Fruit fly (Drosophila melanogaster) whole organism, embryonic: ENCODE data around the gene beta4GalNAcTB.

Experiments used
- Atf6 ChIP-seq: fragments of 200-800 bp; sonication (Bioruptor generic); IDR thresholded peaks from 2 replicates; pipeline ENCODE4 v1.3.6; 2022; ENCODE audit warnings: missing biosample characterization, missing genetic modification characterization
- CG10321 ChIP-seq: fragments of 200-800 bp; sonication (Bioruptor generic); IDR thresholded peaks from 2 replicates; pipeline ENCODE4 v1.3.6; 2022; ENCODE audit warnings: missing biosample characterization, missing genetic modification characterization
- CG10543 ChIP-seq: fragments of 200-800 bp; sonication (Bioruptor generic); optimal IDR thresholded peaks from 3 replicates; lab custom pipeline; 2017; ENCODE audit warnings: missing biosample characterization, mild to moderate bottlenecking, missing genetic modification characterization, moderate library complexity
- CG10979 ChIP-seq: fragments of 200-800 bp; sonication (Bioruptor generic); optimal IDR thresholded peaks from 2 replicates; lab custom pipeline; 2018; ENCODE audit warnings: missing biosample characterization, mild to moderate bottlenecking, missing genetic modification characterization, moderate library complexity
- CG12155 ChIP-seq: fragments of 200-800 bp; sonication (Bioruptor generic); optimal IDR thresholded peaks from 3 replicates; lab custom pipeline; 2016; ENCODE audit warnings: missing biosample characterization, missing genetic modification characterization
- CG12744 ChIP-seq: fragments of 200-800 bp; sonication (Bioruptor generic); optimal IDR thresholded peaks from 2 replicates; lab custom pipeline; 2016; ENCODE audit warnings: missing biosample characterization, missing genetic modification characterization
- CG13123 ChIP-seq: fragments of 200-800 bp; sonication (Bioruptor generic); optimal IDR thresholded peaks from 2 replicates; lab custom pipeline; 2016; ENCODE audit warnings: missing biosample characterization, missing genetic modification characterization
- CG14710 ChIP-seq: fragments of 200-800 bp; sonication (Bioruptor generic); optimal IDR thresholded peaks from 3 replicates; lab custom pipeline; 2019; ENCODE audit warnings: missing biosample characterization, mild to moderate bottlenecking, missing genetic modification characterization, moderate library complexity
- CG18476 ChIP-seq: fragments of 200-800 bp; sonication (Bioruptor generic); optimal IDR thresholded peaks from 2 replicates; lab custom pipeline; 2016; ENCODE audit warnings: missing biosample characterization, mild to moderate bottlenecking, missing genetic modification characterization
- CG3163 ChIP-seq: fragments of 200-800 bp; sonication (Bioruptor generic); optimal IDR thresholded peaks from 3 replicates; lab custom pipeline; 2016; ENCODE audit warnings: missing biosample characterization, missing genetic modification characterization
- CG4404 ChIP-seq: fragments of 200-800 bp; sonication (Bioruptor generic); IDR thresholded peaks from 2 replicates; pipeline ENCODE4 v1.3.6; 2022; ENCODE audit warnings: missing biosample characterization, missing genetic modification characterization
- CG4424 ChIP-seq: fragments of 200-800 bp; sonication (Bioruptor generic); optimal IDR thresholded peaks from 3 replicates; lab custom pipeline; 2016; ENCODE audit warnings: missing biosample characterization, missing genetic modification characterization
- CG6254 ChIP-seq: fragments of 200-800 bp; sonication (Bioruptor generic); optimal IDR thresholded peaks from 3 replicates; lab custom pipeline; 2017; ENCODE audit warnings: mild to moderate bottlenecking, missing biosample characterization, missing genetic modification reagents, missing genetic modification characterization
- CG6765 ChIP-seq: fragments of 200-800 bp; sonication (Bioruptor generic); optimal IDR thresholded peaks from 3 replicates; lab custom pipeline; 2017; ENCODE audit warnings: missing biosample characterization, mild to moderate bottlenecking, missing genetic modification characterization
- CG6791 ChIP-seq: fragments of 200-800 bp; sonication (Bioruptor generic); IDR thresholded peaks from 3 replicates; pipeline ENCODE4 v1.3.6; 2022; ENCODE audit warnings: missing biosample characterization, missing genetic modification characterization; ENCODE audit not compliant: partially characterized antibody
- CG7745 ChIP-seq: fragments of 200-800 bp; sonication (Bioruptor generic); optimal IDR thresholded peaks from 2 replicates; lab custom pipeline; 2018; ENCODE audit warnings: missing biosample characterization, mild to moderate bottlenecking, missing genetic modification characterization, moderate library complexity
- CG8924 ChIP-seq: fragments of 200-800 bp; optimal IDR thresholded peaks from 3 replicates; lab custom pipeline; 2019; ENCODE audit warnings: missing biosample characterization, mild to moderate bottlenecking, missing genetic modification characterization, moderate library complexity
- CG8944 ChIP-seq: fragments of 200-800 bp; sonication (Bioruptor generic); optimal IDR thresholded peaks from 3 replicates; lab custom pipeline; 2016; ENCODE audit warnings: missing biosample characterization, missing genetic modification characterization
- CG9437 ChIP-seq: fragments of 200-800 bp; sonication (Bioruptor generic); optimal IDR thresholded peaks from 2 replicates; lab custom pipeline; 2018; ENCODE audit warnings: missing biosample characterization, mild to moderate bottlenecking, missing genetic modification characterization
- CG9727 ChIP-seq: fragments of 200-800 bp; sonication (Bioruptor generic); optimal IDR thresholded peaks from 3 replicates; lab custom pipeline; 2017; ENCODE audit warnings: missing biosample characterization, mild to moderate bottlenecking, missing genetic modification characterization
- D ChIP-seq, 2 experiments: fragments of 200-800 bp in 1 of 2; fragments of >200 bp in 1 of 2; sonication (Bioruptor generic) in 1 of 2; optimal IDR thresholded peaks; 2 replicates in 1 of 2; 3 replicates in 1 of 2; lab custom pipeline; 2017; ENCODE audit warnings: mild to moderate bottlenecking in 1 of 2, missing biosample characterization in 1 of 2, missing genetic modification characterization in 1 of 2, missing genetic modification reagents in 1 of 2
- Doc3 ChIP-seq: fragments of 200-800 bp; sonication (Bioruptor generic); IDR thresholded peaks from 3 replicates; pipeline ENCODE4 v1.3.6; 2022; ENCODE audit warnings: missing biosample characterization, missing genetic modification characterization; ENCODE audit not compliant: partially characterized antibody
- Dp ChIP-seq: fragments of 200-800 bp; sonication (Bioruptor generic); optimal IDR thresholded peaks from 2 replicates; lab custom pipeline; 2018; ENCODE audit warnings: missing biosample characterization, mild to moderate bottlenecking, missing genetic modification characterization, moderate library complexity
- Hr51 ChIP-seq, 2 experiments: fragments of 200-800 bp; sonication (Bioruptor generic); optimal IDR thresholded peaks; 2 replicates in 1 of 2; 3 replicates in 1 of 2; lab custom pipeline; 2016 to 2018; ENCODE audit warnings: missing biosample characterization in 2 of 2, missing genetic modification characterization in 2 of 2, mild to moderate bottlenecking in 1 of 2, moderate library complexity in 1 of 2
- Kr ChIP-seq: fragments of 200-800 bp; sonication (Bioruptor generic); optimal IDR thresholded peaks from 2 replicates; lab custom pipeline; 2017; ENCODE audit warnings: missing biosample characterization, mild to moderate bottlenecking, missing genetic modification characterization
- MESR4 ChIP-seq: fragments of 200-800 bp; sonication (Bioruptor generic); optimal IDR thresholded peaks from 2 replicates; lab custom pipeline; 2018; ENCODE audit warnings: missing biosample characterization, mild to moderate bottlenecking, missing genetic modification characterization, moderate library complexity
- NC2α ChIP-seq: fragments of 200-800 bp; sonication (Bioruptor generic); optimal IDR thresholded peaks from 2 replicates; lab custom pipeline; 2016; ENCODE audit warnings: missing biosample characterization, missing genetic modification characterization
- NK7.1 ChIP-seq: fragments of 200-800 bp; sonication (Bioruptor generic); optimal IDR thresholded peaks from 3 replicates; lab custom pipeline; 2016; ENCODE audit warnings: missing biosample characterization, missing genetic modification characterization
- Oaz ChIP-seq: fragments of 200-800 bp; sonication (Bioruptor generic); IDR thresholded peaks from 2 replicates; pipeline ENCODE4 v1.3.6; 2022; ENCODE audit warnings: missing biosample characterization, missing genetic modification characterization
- Trl ChIP-seq, 3 experiments: fragments of >200 bp in 2 of 3; fragments of 200-800 bp in 1 of 3; sonication (Bioruptor generic) in 1 of 3; optimal IDR thresholded peaks; 2 replicates in 1 of 3; 3 replicates in 2 of 3; lab custom pipeline; 2016 to 2017; ENCODE audit warnings: missing biosample characterization in 1 of 3, missing genetic modification characterization in 1 of 3
- ab ChIP-seq: fragments of 200-800 bp; sonication (Bioruptor generic); optimal IDR thresholded peaks from 2 replicates; lab custom pipeline; 2016; ENCODE audit warnings: missing biosample characterization, missing genetic modification characterization
- cas ChIP-seq: fragments of 200-800 bp; sonication (Bioruptor generic); IDR thresholded peaks from 2 replicates; pipeline ENCODE4 v1.3.6; 2022; ENCODE audit warnings: missing biosample characterization, missing genetic modification characterization
- ci ChIP-seq: fragments of 200-800 bp; sonication (Bioruptor generic); IDR thresholded peaks from 3 replicates; pipeline ENCODE4 v1.3.6; 2022; ENCODE audit warnings: missing biosample characterization, missing genetic modification characterization
- eve ChIP-seq, 2 experiments: fragments of >200 bp; optimal IDR thresholded peaks; 2 replicates each; lab custom pipeline; 2017; ENCODE audit warnings: missing biosample characterization in 2 of 2, missing genetic modification characterization in 2 of 2
- eyg ChIP-seq: fragments of 200-800 bp; sonication (Bioruptor generic); optimal IDR thresholded peaks from 3 replicates; lab custom pipeline; 2016; ENCODE audit warnings: missing biosample characterization, missing genetic modification characterization
- fd102C ChIP-seq: fragments of 200-800 bp; sonication (Bioruptor generic); optimal IDR thresholded peaks from 2 replicates; lab custom pipeline; 2018; ENCODE audit warnings: missing biosample characterization, mild to moderate bottlenecking, missing genetic modification characterization, moderate library complexity
- h ChIP-seq: fragments of >200 bp; optimal IDR thresholded peaks from 2 replicates; lab custom pipeline; 2017
- ham ChIP-seq: fragments of 200-800 bp; sonication (Bioruptor generic); IDR thresholded peaks from 2 replicates; pipeline ENCODE4 v1.3.6; 2022; ENCODE audit warnings: missing biosample characterization, missing genetic modification characterization
- lbe ChIP-seq: fragments of 200-800 bp; sonication (Bioruptor generic); optimal IDR thresholded peaks from 2 replicates; lab custom pipeline; 2016; ENCODE audit warnings: missing biosample characterization, mild to moderate bottlenecking, missing genetic modification characterization
- lilli ChIP-seq: fragments of 200-800 bp; sonication (Bioruptor generic); optimal IDR thresholded peaks from 3 replicates; lab custom pipeline; 2016; ENCODE audit warnings: missing biosample characterization, missing genetic modification characterization
- lov ChIP-seq, 2 experiments: fragments of 200-800 bp in 1 of 2; fragments of >200 bp in 1 of 2; sonication (Bioruptor generic) in 1 of 2; IDR thresholded peaks in 1 of 2; optimal IDR thresholded peaks in 1 of 2; 2 replicates in 1 of 2; 3 replicates in 1 of 2; pipeline versions ENCODE4 v1.3.6 to Lab custom; 2017 to 2022; ENCODE audit warnings: missing biosample characterization in 1 of 2, missing genetic modification characterization in 1 of 2
- org-1 ChIP-seq: fragments of 200-800 bp; sonication (Bioruptor generic); optimal IDR thresholded peaks from 2 replicates; lab custom pipeline; 2017; ENCODE audit warnings: missing biosample characterization, missing genetic modification characterization
- psq ChIP-seq: fragments of 200-800 bp; sonication (Bioruptor generic); optimal IDR thresholded peaks from 2 replicates; lab custom pipeline; 2017; ENCODE audit warnings: missing biosample characterization, missing genetic modification characterization
- pum ChIP-seq: fragments of 200-800 bp; sonication (Bioruptor generic); optimal IDR thresholded peaks from 2 replicates; lab custom pipeline; 2016; ENCODE audit warnings: missing biosample characterization, missing genetic modification characterization
- ranshi ChIP-seq: fragments of 200-800 bp; sonication (Bioruptor generic); IDR thresholded peaks from 2 replicates; pipeline ENCODE4 v1.3.6; 2022; ENCODE audit warnings: missing biosample characterization, missing genetic modification characterization
- run ChIP-seq: fragments of 200-800 bp; sonication (Bioruptor generic); optimal IDR thresholded peaks from 3 replicates; lab custom pipeline; 2018; ENCODE audit warnings: missing biosample characterization, mild to moderate bottlenecking, missing genetic modification characterization
- stc ChIP-seq: fragments of 200-800 bp; sonication (Bioruptor generic); IDR thresholded peaks from 2 replicates; pipeline ENCODE4 v1.3.6; 2022; ENCODE audit warnings: missing biosample characterization, missing genetic modification characterization
- zen ChIP-seq: fragments of 200-800 bp; sonication (Bioruptor generic); optimal IDR thresholded peaks from 3 replicates; lab custom pipeline; 2018; ENCODE audit warnings: missing biosample characterization, mild to moderate bottlenecking, missing genetic modification characterization, moderate library complexity

The beta4GalNAcTB gene

DNA sequence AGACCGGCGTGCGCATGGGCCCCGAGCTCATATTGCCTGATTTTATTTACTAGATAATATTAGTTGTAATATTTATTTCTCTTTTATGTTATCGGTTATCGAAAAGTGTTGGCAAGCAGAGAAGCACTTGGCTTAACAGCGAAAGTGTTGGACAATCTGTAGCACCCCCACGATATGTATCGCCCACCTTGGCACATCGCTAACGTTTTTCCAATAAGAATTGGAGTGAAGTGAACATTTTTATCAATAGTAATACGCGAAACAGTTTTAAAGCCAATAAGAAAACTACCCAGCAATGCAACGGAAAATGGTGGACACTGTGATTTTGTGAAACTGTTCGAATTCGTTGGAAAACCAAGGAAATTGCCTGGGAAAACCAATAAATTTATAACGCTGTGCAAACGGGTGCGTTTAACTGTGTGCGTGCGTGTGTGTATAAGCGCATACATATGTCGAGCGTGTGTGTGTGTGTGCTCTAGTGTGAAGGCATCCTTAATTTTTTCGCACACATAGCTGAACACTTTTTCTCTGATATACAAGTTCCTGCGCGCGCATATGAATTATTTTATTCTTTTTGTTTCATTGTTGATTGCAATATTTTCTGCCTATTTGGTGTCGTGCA, 5.3 kb upstream of the beta4GalNAcTB start, which contains the start of the genes Slu7 and Pkc98E (continued):
- TF ChIP-seq CG7745 (tag; lab: Kevin White, UChicago) (peak; percentile 80), ab (GFP tag; lab: Kevin White, UChicago) (no peak), eyg (GFP tag; lab: Kevin White, UChicago) (peak; percentile 45), CG12744 (GFP tag; lab: Kevin White, UChicago) (no peak), CG9437 (GFP tag; lab: Kevin White, UChicago) (no peak), lov (optimal IDR thresholded peaks at IDR 0.05; lab: Kevin White, UChicago) (no peak), lov (GFP tag; IDR thresholded peaks at IDR 0.05; lab: Robert Waterston, UW) (0 out of 3 replicates have a peak, but pooled peaks have one; percentile 59), cas (GFP tag; lab: Robert Waterston, UW) (peak; percentile 49; the same call in 1 of the 2 replicates), CG4404 (GFP tag; lab: Robert Waterston, UW) (peak; percentile 31; the same call in 1 of the 2 replicates), CG12155 (GFP tag; lab: Kevin White, UChicago) (peak; percentile 73), CG18476 (peak; percentile 23), NK7.1 (GFP tag; lab: Kevin White, UChicago) (no peak), Oaz (GFP tag; lab: Robert Waterston, UW) (no peak), eve (GFP tag; optimal IDR thresholded peaks at IDR 0.05; lab: Kevin White, UChicago) (no peak), CG3163 (GFP tag; lab: Kevin White, UChicago) (no peak), Atf6 (GFP tag; lab: Robert Waterston, UW) (peak; percentile 55; the same call in 1 of the 2 replicates), run (tag; lab: Kevin White, UChicago) (no peak), psq (peak; percentile 14), fd102C (GFP tag; lab: Kevin White, UChicago) (no peak), CG10543 (GFP tag; lab: Kevin White, UChicago) (peak; percentile 73), Doc3 (GFP tag; lab: Robert Waterston, UW) (peak; percentile 71), lilli (GFP tag; lab: Kevin White, UChicago) (peak; percentile 70), org-1 (GFP tag; lab: Kevin White, UChicago) (no peak), h (lab: Kevin White, UChicago) (no peak), MESR4 (GFP tag; lab: Kevin White, UChicago) (peak; percentile 84), CG10979 (tag; lab: Kevin White, UChicago) (no peak), CG13123 (peak; percentile 29), stc (GFP tag; lab: Robert Waterston, UW) (no peak), Kr (no peak), CG6254 (GFP tag; lab: Kevin White, UChicago) (no peak), Dp (GFP tag; lab: Kevin White, UChicago) (peak; percentile 23), CG6791 (peak; percentile 95), ci (GFP tag; lab: Robert Waterston, UW) (peak; percentile 47; the same call in 1 of the 3 replicates), CG9727 (peak; percentile 9), Hr51 (GFP tag; optimal IDR thresholded peaks at IDR 0.05; lab: Kevin White, UChicago) (peak in 1 of 2 experiments; percentile 66), CG4424 (peak; percentile 43), CG8924 (tag; lab: Kevin White, UChicago) (peak; percentile 46), lbe (GFP tag; lab: Kevin White, UChicago) (peak; percentile 80), CG10321 (GFP tag; lab: Robert Waterston, UW) (0 out of 2 replicates have a peak, but pooled peaks have one; percentile 25), CG14710 (tag; lab: Kevin White, UChicago) (peak; percentile 57), NC2α (GFP tag; lab: Kevin White, UChicago) (no peak), D (optimal IDR thresholded peaks at IDR 0.05; lab: Kevin White, UChicago) (no peak), D (GFP tag; optimal IDR thresholded peaks at IDR 0.05; lab: Kevin White, UChicago) (no peak), CG6765 (no peak), Trl (optimal IDR thresholded peaks at IDR 0.05; lab: Kevin White, UChicago) (no peak), Trl (GFP tag; optimal IDR thresholded peaks at IDR 0.05; lab: Kevin White, UChicago) (peak; percentile 77), ham (no peak), CG8944 (GFP tag; lab: Kevin White, UChicago) (peak; percentile 57), zen (tag; lab: Kevin White, UChicago) (peak; percentile 66), ranshi (no peak), pum (GFP tag; lab: Kevin White, UChicago) (peak; percentile 52)
